Worm (Caenorhabditis elegans) whole organism, mixed stage, embryonic: ENCODE data around the gene F41H10.1.

Source experiments
- M03D4.4 ChIP-seq: sonication (generic microtip); optimal IDR thresholded peaks from 2 replicates; lab custom pipeline; 2017; ENCODE audit warnings: mild to moderate bottlenecking, missing genetic modification characterization, missing compliant biosample characterization
- bed-3 ChIP-seq: fragments of 200-800 bp; sonication (Bioruptor generic); optimal IDR thresholded peaks from 3 replicates; lab custom pipeline; 2018; ENCODE audit warnings: mild to moderate bottlenecking, missing genetic modification characterization, moderate library complexity, missing compliant biosample characterization
- blmp-1 ChIP-seq: fragments of 150-350 bp; optimal IDR thresholded peaks from 2 replicates; lab custom pipeline; 2014; ENCODE audit warnings: missing biosample characterization, missing genetic modification characterization
- ceh-43 ChIP-seq: fragments of 200-800 bp; sonication (Bioruptor generic); optimal IDR thresholded peaks from 2 replicates; lab custom pipeline; 2018; ENCODE audit warnings: mild to moderate bottlenecking, missing genetic modification characterization, moderate library complexity, missing compliant biosample characterization
- ceh-83 ChIP-seq: fragments of 200-800 bp; sonication (Bioruptor generic); optimal IDR thresholded peaks from 2 replicates; lab custom pipeline; 2018; ENCODE audit warnings: mild to moderate bottlenecking, missing genetic modification characterization, missing compliant biosample characterization
- ces-1 ChIP-seq: fragments of 150-350 bp; optimal IDR thresholded peaks from 2 replicates; lab custom pipeline; 2014; ENCODE audit warnings: missing biosample characterization, missing genetic modification reagents, missing genetic modification characterization
- drap-1 ChIP-seq: fragments of 200-800 bp; sonication (Bioruptor generic); optimal IDR thresholded peaks from 3 replicates; lab custom pipeline; 2018; ENCODE audit warnings: mild to moderate bottlenecking, missing genetic modification characterization, missing compliant biosample characterization
- elt-1 ChIP-seq: sonication (generic microtip); optimal IDR thresholded peaks from 2 replicates; lab custom pipeline; 2017; ENCODE audit warnings: missing genetic modification characterization, mild to moderate bottlenecking, missing compliant biosample characterization, antibody characterized with exemption, moderate library complexity, borderline replicate concordance; ENCODE audit not compliant: insufficient read depth
- elt-3 ChIP-seq: fragments of 150-350 bp; optimal IDR thresholded peaks from 2 replicates; lab custom pipeline; 2014; ENCODE audit warnings: missing biosample characterization, missing genetic modification characterization
- flh-1 ChIP-seq: fragments of 200-800 bp; sonication (Bioruptor generic); optimal IDR thresholded peaks from 2 replicates; lab custom pipeline; 2018; ENCODE audit warnings: mild to moderate bottlenecking, missing genetic modification characterization, moderate library complexity, missing compliant biosample characterization
- ham-2 ChIP-seq: fragments of 200-800 bp; sonication (Bioruptor generic); optimal IDR thresholded peaks from 2 replicates; lab custom pipeline; 2018; ENCODE audit warnings: mild to moderate bottlenecking, missing genetic modification characterization, missing compliant biosample characterization
- hlh-1 ChIP-seq: fragments of 150-350 bp; optimal IDR thresholded peaks from 2 replicates; lab custom pipeline; 2014; ENCODE audit warnings: missing biosample characterization, missing genetic modification reagents, missing genetic modification characterization
- lin-13 ChIP-seq: fragments of 150-350 bp; optimal IDR thresholded peaks from 2 replicates; lab custom pipeline; 2014; ENCODE audit warnings: missing biosample characterization, missing genetic modification characterization
- lin-32 ChIP-seq: fragments of 200-800 bp; sonication (Bioruptor generic); optimal IDR thresholded peaks from 2 replicates; lab custom pipeline; 2018; ENCODE audit warnings: mild to moderate bottlenecking, missing genetic modification characterization, missing compliant biosample characterization
- lsy-2 ChIP-seq: fragments of 150-350 bp; optimal IDR thresholded peaks from 2 replicates; lab custom pipeline; 2014; ENCODE audit warnings: missing biosample characterization, missing genetic modification characterization
- nhr-2 ChIP-seq: fragments of 150-350 bp; optimal IDR thresholded peaks from 2 replicates; lab custom pipeline; 2014; ENCODE audit warnings: missing biosample characterization, missing genetic modification characterization
- nhr-237 ChIP-seq: fragments of 150-350 bp; optimal IDR thresholded peaks from 2 replicates; lab custom pipeline; 2014; ENCODE audit warnings: missing biosample characterization, missing genetic modification characterization
- nhr-28 ChIP-seq: fragments of 150-350 bp; optimal IDR thresholded peaks from 2 replicates; lab custom pipeline; 2014; ENCODE audit warnings: missing biosample characterization, missing genetic modification characterization
- nhr-76 ChIP-seq: sonication (generic microtip); optimal IDR thresholded peaks from 2 replicates; lab custom pipeline; 2017; ENCODE audit warnings: missing biosample characterization, missing genetic modification characterization
- pha-4 ChIP-seq: fragments of 150-350 bp; optimal IDR thresholded peaks from 2 replicates; lab custom pipeline; 2018; ENCODE audit warnings: missing biosample characterization, missing genetic modification reagents, missing genetic modification characterization
- sem-2 ChIP-seq: fragments of 200-800 bp; sonication (Bioruptor generic); optimal IDR thresholded peaks from 2 replicates; lab custom pipeline; 2018; ENCODE audit warnings: mild to moderate bottlenecking, missing genetic modification characterization, missing compliant biosample characterization
- snpc-4 ChIP-seq: fragments of 150-350 bp; optimal IDR thresholded peaks from 2 replicates; lab custom pipeline; 2014; ENCODE audit warnings: missing biosample characterization, missing genetic modification characterization
- tbx-8 ChIP-seq: fragments of 200-800 bp; sonication (Bioruptor generic); optimal IDR thresholded peaks from 2 replicates; lab custom pipeline; 2018; ENCODE audit warnings: mild to moderate bottlenecking, missing genetic modification characterization, moderate library complexity, missing compliant biosample characterization
- unc-120 ChIP-seq: sonication (generic microtip); optimal IDR thresholded peaks from 2 replicates; lab custom pipeline; 2017; ENCODE audit warnings: missing genetic modification characterization, missing compliant biosample characterization; ENCODE audit not compliant: poor library complexity, severe bottlenecking
- unc-39 ChIP-seq: fragments of 150-350 bp; optimal IDR thresholded peaks from 2 replicates; lab custom pipeline; 2014; ENCODE audit warnings: missing biosample characterization, missing genetic modification characterization
- zip-8 ChIP-seq: fragments of 150-350 bp; optimal IDR thresholded peaks from 2 replicates; lab custom pipeline; 2014; ENCODE audit warnings: missing biosample characterization, missing genetic modification characterization
- ztf-11 ChIP-seq: fragments of 150-350 bp; optimal IDR thresholded peaks from 2 replicates; lab custom pipeline; 2014; ENCODE audit warnings: missing biosample characterization, missing genetic modification characterization

F41H10.1 gene

DNA sequence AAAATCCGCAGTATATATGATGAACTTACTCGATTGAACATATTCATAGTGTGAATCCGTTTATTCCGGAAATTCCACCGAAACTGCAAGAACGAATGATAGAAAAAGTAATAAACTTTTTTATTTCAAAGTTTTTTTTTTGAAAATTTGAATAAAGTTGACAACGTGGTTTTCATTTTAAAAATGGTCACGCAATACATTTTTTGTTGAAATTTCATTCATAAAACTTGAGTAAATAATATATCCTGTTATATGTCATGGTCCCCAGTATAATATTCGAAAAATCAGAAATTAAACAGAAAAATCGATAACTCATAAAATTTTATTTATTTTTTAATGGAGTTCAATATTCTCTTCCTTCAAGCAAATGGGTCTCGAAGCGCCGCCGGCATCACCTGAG is 28.4 kb downstream of the F41H10.1 start, which contains the start of gene ZK616.65:
Gene ZK616.65, minus strand, starts transcription at position 101 of the 400 bp plus-strand sequence.
- TF ChIP-seq ham-2 (GFP tag; lab: Kevin White, UChicago) (no peak), elt-1 (tag; lab: Kevin White, UChicago) (no peak), nhr-76 (tag; lab: Kevin White, UChicago) (no peak), lin-32 (GFP tag; lab: Kevin White, UChicago) (no peak), zip-8 (no peak), elt-3 (no peak), ceh-43 (GFP tag; lab: Kevin White, UChicago) (no peak), snpc-4 (tag; lab: Kevin White, UChicago) (no peak), hlh-1 (tag; lab: Kevin White, UChicago) (no peak), flh-1 (GFP tag; lab: Kevin White, UChicago) (no peak), lin-13 (tag; lab: Kevin White, UChicago) (no peak), nhr-2 (no peak), unc-120 (no peak), nhr-28 (tag; lab: Kevin White, UChicago) (no peak), unc-39 (no peak), tbx-8 (no peak), bed-3 (no peak)
- TF ChIP-seq, all 35 proteins: peak for 0

DNA sequence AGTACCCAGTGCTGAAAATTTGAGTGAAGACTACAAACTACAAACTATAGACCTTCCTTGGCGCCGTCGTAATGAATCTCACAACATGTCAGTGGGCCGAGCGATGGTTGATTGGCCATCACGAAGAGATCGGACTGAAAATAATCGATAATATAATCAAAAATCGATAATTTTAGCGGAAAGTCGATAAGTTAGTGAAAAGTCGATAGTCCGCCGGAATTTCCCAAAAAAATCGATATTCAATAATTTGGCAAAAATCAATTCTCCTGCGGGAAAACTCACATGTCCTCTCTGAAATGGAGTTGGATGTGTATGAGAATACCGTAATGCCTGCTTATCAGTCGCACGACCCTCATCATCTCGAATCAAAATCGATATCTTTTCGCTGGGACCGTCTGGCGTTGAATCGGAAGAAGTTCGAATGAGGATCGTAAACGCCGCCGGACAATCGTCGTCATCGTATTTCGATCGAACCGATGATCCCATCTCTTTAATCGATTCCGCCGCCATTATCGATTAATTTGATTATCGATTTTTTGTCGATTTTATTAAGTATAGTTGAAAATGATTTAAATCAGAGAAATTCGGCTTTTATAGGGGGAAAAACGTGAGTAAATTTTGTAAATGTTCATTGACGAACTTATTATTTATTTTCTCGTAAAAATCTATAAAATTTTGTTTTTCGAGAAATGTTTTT is 29.1 kb downstream of the F41H10.1 start, which contains the start of gene ZK616.8:
Gene ZK616.8, minus strand, starts transcription at position 553 of the 697 bp plus-strand sequence.
- TF ChIP-seq M03D4.4 (no peak), nhr-2 (no peak), ceh-43 (GFP tag; lab: Kevin White, UChicago) (no peak), tbx-8 (no peak), hlh-1 (tag; lab: Kevin White, UChicago) (no peak), blmp-1 (no peak), pha-4 (no peak), drap-1 (GFP tag; lab: Kevin White, UChicago) (no peak)

DNA sequence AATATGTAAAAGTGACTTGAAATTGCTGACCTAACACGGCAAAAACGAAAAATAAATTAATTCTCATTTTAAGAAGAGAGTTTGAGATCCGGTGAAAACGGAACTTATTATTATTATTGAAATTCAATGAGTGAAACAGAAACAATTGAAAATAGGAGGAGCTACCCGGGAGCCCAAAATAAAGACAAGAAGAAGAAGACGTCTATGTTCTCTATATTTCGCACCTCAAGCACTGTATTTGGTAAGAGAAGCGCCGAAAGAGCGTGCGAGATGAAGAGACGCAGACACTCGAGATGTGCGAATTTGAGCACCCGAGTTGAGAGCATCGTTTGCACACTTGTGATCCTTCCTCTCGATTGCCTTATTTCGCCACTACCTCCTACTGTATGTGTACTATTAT is 33.0 kb downstream of the F41H10.1 start, which contains the start of gene spp-7:
Gene spp-7, minus strand, starts transcription at position 101 of the 400 bp plus-strand sequence.
- no peak for TF ChIP-seq nhr-237 (tag; lab: Kevin White, UChicago)
- TF ChIP-seq nhr-28 (tag; lab: Kevin White, UChicago) = no peak
- no peak for TF ChIP-seq nhr-2
- TF ChIP-seq sem-2 (GFP tag; lab: Kevin White, UChicago) = no peak
- TF ChIP-seq snpc-4 (tag; lab: Kevin White, UChicago) = no peak
- no peak for TF ChIP-seq elt-3
- TF ChIP-seq M03D4.4 = no peak

DNA sequence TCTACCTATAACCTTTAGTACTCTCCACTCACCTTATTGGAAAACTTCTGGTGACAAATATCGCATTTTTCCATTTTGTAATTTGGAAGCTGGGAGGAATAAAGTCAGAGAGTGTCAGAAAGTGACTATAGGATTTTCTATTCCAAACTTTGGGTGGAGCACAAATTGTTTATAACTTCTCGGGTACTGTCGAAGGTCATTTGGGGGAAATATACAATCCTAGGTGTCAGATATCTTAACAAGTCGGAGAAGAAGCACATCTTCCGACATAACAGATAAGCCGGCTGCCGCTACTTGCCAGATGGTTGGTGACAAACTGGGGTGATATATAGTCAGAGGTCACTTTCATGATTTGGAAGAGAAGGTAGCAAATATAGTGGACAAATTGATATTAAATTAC is 36.4 kb downstream of the F41H10.1 start, which contains the start of gene ehn-3:
Gene ehn-3, minus strand, starts transcription at position 101 of the 400 bp plus-strand sequence.
- no peak for TF ChIP-seq M03D4.4
- no peak for TF ChIP-seq ceh-83 (GFP tag; lab: Kevin White, UChicago)
- TF ChIP-seq ceh-43 (GFP tag; lab: Kevin White, UChicago) = no peak
- TF ChIP-seq elt-1 (tag; lab: Kevin White, UChicago) = no peak
- TF ChIP-seq lsy-2 (tag; lab: Kevin White, UChicago) = no peak
- TF ChIP-seq drap-1 (GFP tag; lab: Kevin White, UChicago) = no peak
- no peak for TF ChIP-seq flh-1 (GFP tag; lab: Kevin White, UChicago)
- TF ChIP-seq tbx-8 = no peak
- TF ChIP-seq ham-2 (GFP tag; lab: Kevin White, UChicago) = no peak
- TF ChIP-seq lin-32 (GFP tag; lab: Kevin White, UChicago) = no peak
- no peak for TF ChIP-seq nhr-2
- no peak for TF ChIP-seq ztf-11 (tag; lab: Kevin White, UChicago)
- TF ChIP-seq ces-1 = no peak
